Fruit fly (Drosophila melanogaster) whole organism, embryonic: ENCODE data around the gene CG5196.

Experiments
- Awh ChIP-seq: fragments of 200-800 bp; sonication (Bioruptor generic); IDR thresholded peaks from 2 replicates; pipeline ENCODE4, ENCODE4 v1.3.6; 2022; ENCODE audit warnings: missing biosample characterization, missing genetic modification characterization
- CG10209 ChIP-seq: fragments of 200-800 bp; sonication (Bioruptor generic); optimal IDR thresholded peaks from 3 replicates; lab custom pipeline; 2017; ENCODE audit warnings: missing biosample characterization, mild to moderate bottlenecking, missing genetic modification characterization, missing genetic modification reagents
- CG10462 ChIP-seq: fragments of 200-800 bp; sonication (Bioruptor generic); optimal IDR thresholded peaks from 2 replicates; lab custom pipeline; 2016; ENCODE audit warnings: missing biosample characterization, missing genetic modification characterization
- CG12744 ChIP-seq: fragments of 200-800 bp; sonication (Bioruptor generic); optimal IDR thresholded peaks from 2 replicates; lab custom pipeline; 2016; ENCODE audit warnings: missing biosample characterization, missing genetic modification characterization
- CG13424 ChIP-seq: fragments of 200-800 bp; sonication (Bioruptor generic); optimal IDR thresholded peaks from 2 replicates; lab custom pipeline; 2019; ENCODE audit warnings: missing biosample characterization, mild to moderate bottlenecking, missing genetic modification characterization, moderate library complexity
- CG14710 ChIP-seq: fragments of 200-800 bp; sonication (Bioruptor generic); optimal IDR thresholded peaks from 3 replicates; lab custom pipeline; 2019; ENCODE audit warnings: missing biosample characterization, mild to moderate bottlenecking, missing genetic modification characterization, moderate library complexity
- CG15514 ChIP-seq: fragments of 200-800 bp; sonication (Bioruptor generic); optimal IDR thresholded peaks from 3 replicates; lab custom pipeline; 2017; ENCODE audit warnings: missing biosample characterization, missing genetic modification characterization, mild to moderate bottlenecking, moderate library complexity, missing genetic modification reagents
- CG2120 ChIP-seq: fragments of 200-800 bp; sonication (Bioruptor generic); optimal IDR thresholded peaks from 3 replicates; lab custom pipeline; 2016; ENCODE audit warnings: missing biosample characterization, missing genetic modification characterization
- CG3065 ChIP-seq: fragments of 200-800 bp; sonication (Bioruptor generic); optimal IDR thresholded peaks from 2 replicates; lab custom pipeline; 2016; ENCODE audit warnings: missing biosample characterization, missing genetic modification characterization
- CG3407 ChIP-seq: fragments of 200-800 bp; sonication (Bioruptor generic); optimal IDR thresholded peaks from 2 replicates; lab custom pipeline; 2018; ENCODE audit warnings: missing biosample characterization, mild to moderate bottlenecking, missing genetic modification characterization
- CG4617 ChIP-seq: fragments of 200-800 bp; sonication (Bioruptor generic); optimal IDR thresholded peaks from 3 replicates; lab custom pipeline; 2016; ENCODE audit warnings: missing biosample characterization, missing genetic modification characterization, borderline replicate concordance
- CG6791 ChIP-seq: fragments of 200-800 bp; sonication (Bioruptor generic); IDR thresholded peaks from 3 replicates; pipeline ENCODE4 v1.3.6; 2022; ENCODE audit warnings: missing biosample characterization, missing genetic modification characterization; ENCODE audit not compliant: partially characterized antibody
- CHES-1-like ChIP-seq: fragments of 200-800 bp; sonication (Bioruptor generic); optimal IDR thresholded peaks from 2 replicates; lab custom pipeline; 2016; ENCODE audit warnings: missing biosample characterization, missing genetic modification characterization
- Chrac-16 ChIP-seq: fragments of 200-800 bp; sonication (Bioruptor generic); optimal IDR thresholded peaks from 3 replicates; lab custom pipeline; 2016; ENCODE audit warnings: missing biosample characterization, missing genetic modification characterization
- D ChIP-seq, 2 experiments: fragments of 200-800 bp in 1 of 2; fragments of >200 bp in 1 of 2; sonication (Bioruptor generic) in 1 of 2; optimal IDR thresholded peaks; 2 replicates in 1 of 2; 3 replicates in 1 of 2; lab custom pipeline; 2017; ENCODE audit warnings: mild to moderate bottlenecking in 1 of 2, missing biosample characterization in 1 of 2, missing genetic modification characterization in 1 of 2, missing genetic modification reagents in 1 of 2
- Dip2 ChIP-seq: fragments of 200-800 bp; sonication (Bioruptor generic); IDR thresholded peaks from 2 replicates; pipeline ENCODE4 v1.3.6; 2022; ENCODE audit warnings: missing biosample characterization, missing genetic modification characterization
- Dref ChIP-seq: fragments of 200-800 bp; sonication (Bioruptor generic); IDR thresholded peaks from 2 replicates; pipeline ENCODE4 v1.3.6; 2022; ENCODE audit warnings: missing biosample characterization, missing genetic modification characterization
- Hr3 ChIP-seq: fragments of 200-800 bp; sonication (Bioruptor generic); optimal IDR thresholded peaks from 3 replicates; lab custom pipeline; 2016; ENCODE audit warnings: missing biosample characterization, missing genetic modification characterization
- Hsf ChIP-seq: fragments of 200-800 bp; sonication (Bioruptor generic); optimal IDR thresholded peaks from 3 replicates; lab custom pipeline; 2016; ENCODE audit warnings: missing biosample characterization, missing genetic modification characterization
- Meics ChIP-seq: fragments of 200-800 bp; sonication (Bioruptor generic); optimal IDR thresholded peaks from 2 replicates; lab custom pipeline; 2017; ENCODE audit warnings: missing biosample characterization, mild to moderate bottlenecking, missing genetic modification characterization
- Mrtf ChIP-seq: fragments of 200-800 bp; sonication (Bioruptor generic); IDR thresholded peaks from 3 replicates; pipeline ENCODE4 v1.3.6; 2022; ENCODE audit warnings: missing biosample characterization, missing genetic modification characterization
- NK7.1 ChIP-seq: fragments of 200-800 bp; sonication (Bioruptor generic); optimal IDR thresholded peaks from 3 replicates; lab custom pipeline; 2016; ENCODE audit warnings: missing biosample characterization, missing genetic modification characterization
- Nf-YB ChIP-seq: fragments of 200-800 bp; sonication (Bioruptor generic); optimal IDR thresholded peaks from 3 replicates; lab custom pipeline; 2019; ENCODE audit warnings: missing biosample characterization, mild to moderate bottlenecking, missing genetic modification characterization, moderate library complexity
- Scr ChIP-seq: fragments of 200-800 bp; sonication (Bioruptor generic); IDR thresholded peaks from 2 replicates; pipeline ENCODE4 v1.3.6; 2022; ENCODE audit warnings: missing biosample characterization, missing genetic modification characterization; ENCODE audit not compliant: partially characterized antibody
- amos ChIP-seq: fragments of 200-800 bp; sonication (Bioruptor generic); IDR thresholded peaks from 2 replicates; pipeline ENCODE4 v1.3.6; 2022; ENCODE audit warnings: missing biosample characterization, missing genetic modification characterization; ENCODE audit not compliant: partially characterized antibody
- ash1 ChIP-seq: fragments of 200-800 bp; sonication (Bioruptor generic); optimal IDR thresholded peaks from 2 replicates; lab custom pipeline; 2018; ENCODE audit warnings: missing biosample characterization, mild to moderate bottlenecking, missing genetic modification characterization
- br ChIP-seq: fragments of >200 bp; optimal IDR thresholded peaks from 2 replicates; lab custom pipeline; 2017
- crp ChIP-seq, 2 experiments: fragments of 200-800 bp; sonication (Bioruptor generic); optimal IDR thresholded peaks; 2 replicates in 1 of 2; 3 replicates in 1 of 2; lab custom pipeline; 2017; ENCODE audit warnings: missing biosample characterization in 2 of 2, missing genetic modification characterization in 2 of 2, mild to moderate bottlenecking in 1 of 2, moderate library complexity in 1 of 2
- dmrt99B ChIP-seq: fragments of 200-800 bp; sonication (Bioruptor generic); optimal IDR thresholded peaks from 2 replicates; lab custom pipeline; 2018; ENCODE audit warnings: missing biosample characterization, mild to moderate bottlenecking, missing genetic modification characterization, moderate library complexity
- fd64A ChIP-seq: fragments of 200-800 bp; sonication (Bioruptor generic); optimal IDR thresholded peaks from 3 replicates; lab custom pipeline; 2018; ENCODE audit warnings: missing biosample characterization, mild to moderate bottlenecking, missing genetic modification characterization
- ftz-f1 ChIP-seq: fragments of 200-800 bp; sonication (Bioruptor generic); optimal IDR thresholded peaks from 2 replicates; lab custom pipeline; 2016; ENCODE audit warnings: missing biosample characterization, missing genetic modification characterization
- gro ChIP-seq: fragments of 200-800 bp; sonication (Bioruptor generic); optimal IDR thresholded peaks from 2 replicates; lab custom pipeline; 2016; ENCODE audit warnings: missing biosample characterization, missing genetic modification characterization
- hkb ChIP-seq, 2 experiments: fragments of 200-800 bp in 1 of 2; fragments of >200 bp in 1 of 2; sonication (Bioruptor generic) in 1 of 2; IDR thresholded peaks in 1 of 2; optimal IDR thresholded peaks in 1 of 2; 2 replicates each; pipeline versions ENCODE4 v1.3.6 to Lab custom; 2017 to 2022; ENCODE audit warnings: missing biosample characterization in 1 of 2, missing genetic modification characterization in 1 of 2
- lilli ChIP-seq: fragments of 200-800 bp; sonication (Bioruptor generic); optimal IDR thresholded peaks from 3 replicates; lab custom pipeline; 2016; ENCODE audit warnings: missing biosample characterization, missing genetic modification characterization
- nmo ChIP-seq: fragments of 200-800 bp; sonication (Bioruptor generic); optimal IDR thresholded peaks from 2 replicates; lab custom pipeline; 2018; ENCODE audit warnings: missing biosample characterization, mild to moderate bottlenecking, missing genetic modification characterization, moderate library complexity
- otp ChIP-seq: fragments of 200-800 bp; sonication (Bioruptor generic); IDR thresholded peaks from 3 replicates; pipeline ENCODE4, ENCODE4 v1.3.6; 2022; ENCODE audit warnings: missing biosample characterization, missing genetic modification characterization
- pan ChIP-seq, 4 experiments: fragments of >200 bp in 3 of 4; fragments of 200-800 bp in 1 of 4; sonication (Bioruptor generic) in 1 of 4; optimal IDR thresholded peaks in 3 of 4; IDR thresholded peaks in 1 of 4; 2 replicates each; pipeline versions ENCODE4 v1.3.6 to Lab custom; 2017 to 2022; ENCODE audit warnings: missing biosample characterization in 2 of 4, missing genetic modification characterization in 2 of 4, mixed read lengths in 1 of 4
- phol ChIP-seq: fragments of 200-800 bp; sonication (Bioruptor generic); optimal IDR thresholded peaks from 3 replicates; lab custom pipeline; 2018; ENCODE audit warnings: missing biosample characterization, mild to moderate bottlenecking, missing genetic modification characterization, moderate library complexity
- row ChIP-seq: fragments of 200-800 bp; sonication (Bioruptor generic); IDR thresholded peaks from 3 replicates; pipeline ENCODE4 v1.3.6; 2022; ENCODE audit warnings: missing biosample characterization, missing genetic modification characterization
- run ChIP-seq: fragments of 200-800 bp; sonication (Bioruptor generic); optimal IDR thresholded peaks from 3 replicates; lab custom pipeline; 2018; ENCODE audit warnings: missing biosample characterization, mild to moderate bottlenecking, missing genetic modification characterization
- so ChIP-seq: fragments of 200-800 bp; sonication (Bioruptor generic); IDR thresholded peaks from 3 replicates; pipeline ENCODE4 v1.3.6; 2022; ENCODE audit warnings: missing biosample characterization, missing genetic modification characterization
- sob ChIP-seq: fragments of 200-800 bp; sonication (Bioruptor generic); IDR thresholded peaks from 2 replicates; pipeline ENCODE4 v1.3.6; 2022; ENCODE audit warnings: missing biosample characterization, missing genetic modification characterization
- stc ChIP-seq: fragments of 200-800 bp; sonication (Bioruptor generic); IDR thresholded peaks from 2 replicates; pipeline ENCODE4 v1.3.6; 2022; ENCODE audit warnings: missing biosample characterization, missing genetic modification characterization
- trem ChIP-seq: fragments of 200-800 bp; optimal IDR thresholded peaks from 3 replicates; lab custom pipeline; 2019; ENCODE audit warnings: missing biosample characterization, mild to moderate bottlenecking, missing genetic modification characterization, moderate library complexity
- wek ChIP-seq: fragments of 200-800 bp; sonication (Bioruptor generic); optimal IDR thresholded peaks from 3 replicates; lab custom pipeline; 2018; ENCODE audit warnings: missing biosample characterization, mild to moderate bottlenecking, missing genetic modification characterization, moderate library complexity
- zen ChIP-seq: fragments of 200-800 bp; sonication (Bioruptor generic); optimal IDR thresholded peaks from 3 replicates; lab custom pipeline; 2018; ENCODE audit warnings: missing biosample characterization, mild to moderate bottlenecking, missing genetic modification characterization, moderate library complexity

CG5196 gene

DNA sequence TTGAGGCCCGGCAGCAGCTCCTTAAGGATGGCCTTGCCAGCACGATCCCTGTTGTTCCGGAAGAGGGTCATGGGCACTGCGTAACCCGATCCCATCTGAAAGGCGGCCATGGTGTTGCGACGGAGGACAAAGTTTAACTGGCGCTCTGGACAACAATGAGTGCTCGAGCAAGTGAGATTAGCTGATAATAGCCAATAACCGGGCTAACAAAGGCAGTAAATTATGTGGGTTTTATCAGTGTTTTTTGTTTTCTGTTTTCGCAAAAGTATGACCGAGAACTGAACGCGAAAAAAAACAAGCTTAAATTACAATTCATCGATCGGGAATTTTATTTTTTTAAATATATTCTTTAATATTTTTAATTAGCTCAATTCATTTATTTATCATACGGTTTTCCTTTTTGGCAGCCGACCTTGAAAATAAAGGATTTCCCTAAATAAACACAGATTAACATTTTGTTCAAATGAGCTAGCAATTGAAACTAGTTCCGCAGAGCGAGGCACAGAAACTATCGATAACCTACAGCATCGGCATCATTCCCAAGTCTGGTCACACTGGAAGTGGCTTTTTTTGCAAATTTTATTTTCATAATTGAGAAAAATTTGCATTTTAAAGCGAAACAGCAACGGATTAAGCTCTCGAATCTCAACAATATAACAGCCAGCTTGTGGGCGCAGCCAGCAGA lies 5.3 kb downstream of the CG5196 start, which contains the start of the genes Dip-C and pps (continued):
- TF ChIP-seq D (optimal IDR thresholded peaks at IDR 0.05; lab: Kevin White, UChicago) (no peak), D (GFP tag; optimal IDR thresholded peaks at IDR 0.05; lab: Kevin White, UChicago) (no peak), CG10462 (GFP tag; lab: Kevin White, UChicago) (no peak), so (no peak), pan (optimal IDR thresholded peaks at IDR 0.05; lab: Kevin White, UChicago) (no peak), pan (GFP tag; optimal IDR thresholded peaks at IDR 0.05 in 1 of 2, IDR thresholded peaks at IDR 0.05 in 1 of 2) (peak in 1 of 2 experiments; percentile 9), sob (no peak), Scr (GFP tag; lab: Robert Waterston, UW) (peak; percentile 76), NK7.1 (GFP tag; lab: Kevin White, UChicago) (no peak), fd64A (GFP tag; lab: Kevin White, UChicago) (no peak), CG2120 (no peak), CG3407 (no peak), wek (GFP tag; lab: Kevin White, UChicago) (peak; percentile 13), run (tag; lab: Kevin White, UChicago) (no peak), stc (GFP tag; lab: Robert Waterston, UW) (no peak), Dref (GFP tag; lab: Robert Waterston, UW) (peak; percentile 75), Mrtf (GFP tag; lab: Robert Waterston, UW) (no peak), Dip2 (GFP tag; lab: Robert Waterston, UW) (no peak), CG6791 (GFP tag; lab: Robert Waterston, UW) (peak; percentile 81), Hr3 (GFP tag; lab: Kevin White, UChicago) (no peak), ftz-f1 (GFP tag; lab: Kevin White, UChicago) (peak; percentile 78), zen (tag; lab: Kevin White, UChicago) (peak; percentile 20), hkb (optimal IDR thresholded peaks at IDR 0.05; lab: Kevin White, UChicago) (no peak), hkb (GFP tag; IDR thresholded peaks at IDR 0.05; lab: Robert Waterston, UW) (no peak), CG10209 (GFP tag; lab: Kevin White, UChicago) (no peak), br (lab: Kevin White, UChicago) (no peak), CHES-1-like (GFP tag; lab: Kevin White, UChicago) (no peak)

dm6 chr3R:12422379-12422975 lies 14.4 kb downstream of the CG5196 start, which contains the start of the genes Scgbeta and CG17202:
Gene Scgbeta (minus strand): TSS chr3R:12422429.
Gene CG17202 (plus strand): TSS chr3R:12422768.
- TF ChIP-seq Awh (GFP tag; lab: Robert Waterston, UW) (no peak), Nf-YB (GFP tag; lab: Kevin White, UChicago) (no peak), amos (GFP tag; lab: Robert Waterston, UW) (peak; percentile 55; the same call in 1 of the 2 replicates), nmo (GFP tag; lab: Kevin White, UChicago) (peak; percentile 39), CG3065 (GFP tag; lab: Kevin White, UChicago) (no peak), row (GFP tag; lab: Robert Waterston, UW) (peak; percentile 89), so (0 out of 3 replicates have a peak, but pooled peaks have one; percentile 35), CG2120 (peak; percentile 59), Dip2 (GFP tag; lab: Robert Waterston, UW) (no peak), phol (tag; lab: Kevin White, UChicago) (peak; percentile 93), gro (peak; percentile 42), Meics (GFP tag; lab: Kevin White, UChicago) (no peak), CG4617 (GFP tag; lab: Kevin White, UChicago) (peak; percentile 84), trem (peak; percentile 25), crp (GFP tag; optimal IDR thresholded peaks at IDR 0.05; lab: Kevin White, UChicago) (peak in 1 of 2 experiments; percentile 11), otp (peak; percentile 37; the same call in 1 of the 3 replicates), ash1 (GFP tag; lab: Kevin White, UChicago) (no peak), CG13424 (tag; lab: Kevin White, UChicago) (peak; percentile 41), dmrt99B (tag; lab: Kevin White, UChicago) (no peak), CG12744 (GFP tag; lab: Kevin White, UChicago) (peak; percentile 32), CG15514 (GFP tag; lab: Kevin White, UChicago) (peak; percentile 100), Hsf (peak; percentile 17), lilli (GFP tag; lab: Kevin White, UChicago) (peak; percentile 49), Chrac-16 (GFP tag; lab: Kevin White, UChicago) (no peak), CG14710 (tag; lab: Kevin White, UChicago) (peak; percentile 73)
